Fruit fly (Drosophila melanogaster): Measurements from ENCODE around the gene Ssl1.

Ssl1 gene

dm6 chr3L:22878723-22879343 lies at the start of gene Ssl1, which contains the start of gene Chro (continued):
- peak; percentile 99 for TF ChIP-seq Taf1 (GFP tag; IDR thresholded peaks at IDR 0.05)
- TF ChIP-seq Rx (GFP tag; IDR thresholded peaks at IDR 0.05), result peak; percentile 100
- peak; percentile 99 for TF ChIP-seq bowl (GFP tag; IDR thresholded peaks at IDR 0.05)
- TF ChIP-seq CG11456 (GFP tag; IDR thresholded peaks at IDR 0.05), result peak; percentile 100
- peak; percentile 99 for TF ChIP-seq YL-1 (GFP tag; optimal IDR thresholded peaks at IDR 0.05)
- TF ChIP-seq CG17568 (GFP tag; optimal IDR thresholded peaks at IDR 0.05), result peak; percentile 99
- TF ChIP-seq NC2α (GFP tag; optimal IDR thresholded peaks at IDR 0.05), result peak; percentile 100
- TF ChIP-seq CG16813 (GFP tag; IDR thresholded peaks at IDR 0.05; ENCODE audit: partially characterized antibody), result peak; percentile 44; the same call in 1 of the 3 replicates
- peak; percentile 100 for TF ChIP-seq CG14710 (tag; optimal IDR thresholded peaks at IDR 0.05)
- peak; percentile 100 for TF ChIP-seq CG12071 (GFP tag; optimal IDR thresholded peaks at IDR 0.05)
- no peak for TF ChIP-seq nerfin-2 (GFP tag; IDR thresholded peaks at IDR 0.05; ENCODE audit: partially characterized antibody)
- peak; percentile 99 for TF ChIP-seq CG6683 (GFP tag; optimal IDR thresholded peaks at IDR 0.05)
- TF ChIP-seq Sox100B (GFP tag; optimal IDR thresholded peaks at IDR 0.05), result peak; percentile 100
- TF ChIP-seq CG14014 (GFP tag; IDR thresholded peaks at IDR 0.05), result peak; percentile 100
- peak; percentile 47 for TF ChIP-seq CG13287 (GFP tag; IDR thresholded peaks at IDR 0.05; ENCODE audit: partially characterized antibody)
- TF ChIP-seq CG31441 (GFP tag; IDR thresholded peaks at IDR 0.05), result peak; percentile 99
- TF ChIP-seq CG2199 (GFP tag; IDR thresholded peaks at IDR 0.05), result peak; percentile 100
- TF ChIP-seq CG4282 (GFP tag; optimal IDR thresholded peaks at IDR 0.05), result peak; percentile 100
- peak; percentile 80 for TF ChIP-seq Sry-β (GFP tag; optimal IDR thresholded peaks at IDR 0.05)
- TF ChIP-seq stwl (tag; optimal IDR thresholded peaks at IDR 0.05), result peak; percentile 92
- TF ChIP-seq mld (GFP tag; IDR thresholded peaks at IDR 0.05; ENCODE audit: partially characterized antibody), result no peak
- peak; percentile 99 for TF ChIP-seq Neu2 (GFP tag; optimal IDR thresholded peaks at IDR 0.05; ENCODE audit: borderline replicate concordance)
- TF ChIP-seq CG10366 (GFP tag; IDR thresholded peaks at IDR 0.05), result peak; percentile 100
- peak; percentile 99 for TF ChIP-seq CG31224 (GFP tag; IDR thresholded peaks at IDR 0.05)
- TF ChIP-seq CG8089 (GFP tag; optimal IDR thresholded peaks at IDR 0.05), result peak; percentile 100
- TF ChIP-seq eyg (GFP tag; optimal IDR thresholded peaks at IDR 0.05), result peak; percentile 100
- TF ChIP-seq kay (GFP tag; optimal IDR thresholded peaks at IDR 0.05), result peak; percentile 100
- TF ChIP-seq Six4 (GFP tag; optimal IDR thresholded peaks at IDR 0.05), result peak; percentile 100
- TF ChIP-seq nerfin-1 (tag; optimal IDR thresholded peaks at IDR 0.05), result peak; percentile 99
- TF ChIP-seq HLH4C (GFP tag; IDR thresholded peaks at IDR 0.05; ENCODE audit: partially characterized antibody), result peak; percentile 8; the same call in 1 of the 3 replicates
- no peak for TF ChIP-seq hbn (GFP tag; IDR thresholded peaks at IDR 0.05; ENCODE audit: partially characterized antibody)
- TF ChIP-seq sob (GFP tag; IDR thresholded peaks at IDR 0.05), result peak; percentile 100
- peak; percentile 99 for TF ChIP-seq Elba2 (GFP tag; optimal IDR thresholded peaks at IDR 0.05)
- peak; percentile 99 for TF ChIP-seq trh (GFP tag; optimal IDR thresholded peaks at IDR 0.05)
- TF ChIP-seq az2 (GFP tag; optimal IDR thresholded peaks at IDR 0.05), result peak; percentile 100
- peak; percentile 99 for TF ChIP-seq CG11504 (tag; optimal IDR thresholded peaks at IDR 0.05)
- peak; percentile 100 for TF ChIP-seq zen (tag; optimal IDR thresholded peaks at IDR 0.05)
- peak; percentile 100 for TF ChIP-seq CG4854 (GFP tag; optimal IDR thresholded peaks at IDR 0.05)
- TF ChIP-seq Xrp1 (GFP tag; IDR thresholded peaks at IDR 0.05), result peak; percentile 100
- TF ChIP-seq Atf3 (GFP tag; optimal IDR thresholded peaks at IDR 0.05), result peak; percentile 100
- TF ChIP-seq CG10979 (tag; optimal IDR thresholded peaks at IDR 0.05), result peak; percentile 100
- no peak for TF ChIP-seq CG6791 (GFP tag; IDR thresholded peaks at IDR 0.05; ENCODE audit: partially characterized antibody)
- TF ChIP-seq CG42726 (GFP tag; IDR thresholded peaks at IDR 0.05; ENCODE audit: partially characterized antibody), result peak; percentile 46; the same call in 1 of the 2 replicates
- TF ChIP-seq lola (GFP tag; optimal IDR thresholded peaks at IDR 0.05), result peak in 1 of 3 experiments; percentile 100
- TF ChIP-seq jumu (GFP tag; optimal IDR thresholded peaks at IDR 0.05), result peak; percentile 100
- TF ChIP-seq Dek (tag; optimal IDR thresholded peaks at IDR 0.05), result peak; percentile 100
- peak; percentile 100 for TF ChIP-seq CG18764 (GFP tag; optimal IDR thresholded peaks at IDR 0.05)
- TF ChIP-seq maf-S (GFP tag; optimal IDR thresholded peaks at IDR 0.05), result peak; percentile 100
